Fruit fly (Drosophila melanogaster): Measurements from ENCODE around the gene Kcmf1.

Kcmf1 gene

DNA sequence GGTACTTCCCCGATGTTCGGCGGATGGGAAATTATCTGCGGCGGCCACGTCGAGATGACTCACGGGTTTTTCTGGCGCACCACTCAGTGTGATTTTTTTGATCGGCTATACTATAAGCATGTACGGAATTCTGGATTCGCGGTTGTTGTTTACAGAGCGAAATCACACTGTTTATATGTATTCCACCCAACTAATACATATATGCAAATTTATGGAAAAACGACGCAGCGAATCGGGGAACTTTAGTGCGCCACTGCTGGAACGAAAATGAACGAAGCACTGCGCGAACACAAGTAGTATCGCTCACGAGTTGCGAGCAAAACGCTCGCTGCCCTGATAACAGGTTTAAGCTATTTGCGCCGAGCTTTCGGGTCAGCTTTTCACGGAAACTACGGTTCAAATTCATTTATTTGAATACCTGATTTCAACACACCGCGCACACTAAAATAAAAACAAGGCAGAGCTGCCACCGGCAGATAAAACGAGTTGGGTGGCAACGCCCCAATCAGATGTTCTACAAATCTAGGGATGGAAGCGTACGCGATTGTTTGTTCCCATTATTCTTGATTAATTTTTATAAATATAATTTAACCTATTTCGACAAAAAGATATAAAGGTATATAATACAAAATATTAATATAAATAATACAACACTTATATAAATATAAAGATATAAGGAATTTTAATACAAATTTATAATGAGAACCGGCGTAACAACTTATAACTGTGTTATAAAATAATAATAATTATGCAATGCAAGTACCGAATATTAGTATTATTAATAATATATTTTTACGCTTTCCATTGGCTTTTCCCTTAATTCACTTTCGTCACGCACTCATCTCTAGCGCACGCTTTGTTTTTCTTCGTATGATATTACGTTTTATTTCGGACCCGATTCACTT lies 33.1 kb upstream of the Kcmf1 start, which contains the start of gene Rel (continued):
- TF ChIP-seq unc-4 (GFP tag; IDR thresholded peaks at IDR 0.05; ENCODE audit: partially characterized antibody) (no peak), pros (GFP tag; optimal IDR thresholded peaks at IDR 0.05) (no peak), ase (GFP tag; IDR thresholded peaks at IDR 0.05) (no peak), Blimp-1 (GFP tag; optimal IDR thresholded peaks at IDR 0.05) (peak; percentile 83), CG30020 (tag; optimal IDR thresholded peaks at IDR 0.05) (peak; percentile 69), CG8944 (GFP tag; optimal IDR thresholded peaks at IDR 0.05) (no peak), CG12219 (GFP tag; optimal IDR thresholded peaks at IDR 0.05) (no peak), fd102C (GFP tag; optimal IDR thresholded peaks at IDR 0.05) (no peak), knrl (GFP tag; IDR thresholded peaks at IDR 0.05; ENCODE audit: partially characterized antibody) (no peak), chm (GFP tag; IDR thresholded peaks at IDR 0.05) (no peak), MBD-R2 (GFP tag; IDR thresholded peaks at IDR 0.05) (no peak), CG8478 (optimal IDR thresholded peaks at IDR 0.05) (no peak), CG17385 (GFP tag; optimal IDR thresholded peaks at IDR 0.05) (peak; percentile 57), dan (GFP tag; IDR thresholded peaks at IDR 0.05) (no peak), CG12299 (tag; optimal IDR thresholded peaks at IDR 0.05) (peak; percentile 54), CG3407 (GFP tag; optimal IDR thresholded peaks at IDR 0.05) (no peak), Neu2 (GFP tag; optimal IDR thresholded peaks at IDR 0.05; ENCODE audit: borderline replicate concordance) (no peak), ro (GFP tag; IDR thresholded peaks at IDR 0.05) (no peak), Sox102F (GFP tag; optimal IDR thresholded peaks at IDR 0.05) (peak; percentile 77), Side (GFP tag; optimal IDR thresholded peaks at IDR 0.05) (peak; percentile 45), CG33213 (GFP tag; optimal IDR thresholded peaks at IDR 0.05) (peak; percentile 15), sr (GFP tag; IDR thresholded peaks at IDR 0.05) (no peak), Aef1 (GFP tag; IDR thresholded peaks at IDR 0.05) (no peak), Dfd (GFP tag; optimal IDR thresholded peaks at IDR 0.05) (no peak), Lpt (GFP tag; optimal IDR thresholded peaks at IDR 0.05) (no peak)

DNA sequence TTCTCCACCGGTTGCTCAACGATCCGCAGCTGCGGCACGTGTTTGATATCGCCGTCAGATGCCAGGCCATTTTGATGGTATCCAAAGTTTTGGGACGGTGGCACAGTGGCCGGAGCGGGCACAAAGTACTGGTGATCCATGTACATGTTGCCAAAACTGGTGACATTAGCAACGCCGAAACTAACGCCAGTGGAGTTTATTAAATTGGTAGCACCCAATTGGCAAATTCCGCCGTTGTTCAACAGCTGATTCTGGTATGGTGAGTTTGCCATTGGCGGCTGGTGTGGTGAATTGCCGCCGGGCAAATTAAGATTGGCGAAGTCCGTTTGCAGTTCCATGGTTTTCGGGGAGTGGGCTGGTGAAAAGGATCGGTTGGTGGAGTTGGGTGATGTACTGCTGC lies 32.2 kb upstream of the Kcmf1 start:
- no peak for TF ChIP-seq fd102C (GFP tag; optimal IDR thresholded peaks at IDR 0.05)
- no peak for TF ChIP-seq CG4617 (GFP tag; optimal IDR thresholded peaks at IDR 0.05; ENCODE audit: borderline replicate concordance)
- no peak for TF ChIP-seq CG6254 (GFP tag; optimal IDR thresholded peaks at IDR 0.05)
- TF ChIP-seq MESR4 (GFP tag; optimal IDR thresholded peaks at IDR 0.05) = peak; percentile 11
- no peak for TF ChIP-seq CoRest (tag; optimal IDR thresholded peaks at IDR 0.05)
- peak; percentile 24 for TF ChIP-seq Dp (GFP tag; optimal IDR thresholded peaks at IDR 0.05)
- no peak for TF ChIP-seq CG2129 (GFP tag; IDR thresholded peaks at IDR 0.05; ENCODE audit: partially characterized antibody)
- no peak for TF ChIP-seq CG5245 (GFP tag; optimal IDR thresholded peaks at IDR 0.05)
- TF ChIP-seq h (optimal IDR thresholded peaks at IDR 0.05) = no peak
- no peak for TF ChIP-seq CG15601 (tag; optimal IDR thresholded peaks at IDR 0.05)
- no peak for TF ChIP-seq Xrp1 (GFP tag; IDR thresholded peaks at IDR 0.05)
- no peak for TF ChIP-seq CG15011 (GFP tag; optimal IDR thresholded peaks at IDR 0.05)
- TF ChIP-seq CG10209 (GFP tag; optimal IDR thresholded peaks at IDR 0.05) = no peak
- no peak for TF ChIP-seq CG1024 (GFP tag; IDR thresholded peaks at IDR 0.05)
- no peak for TF ChIP-seq NfI (GFP tag; optimal IDR thresholded peaks at IDR 0.05)
- TF ChIP-seq CG31365 (tag; optimal IDR thresholded peaks at IDR 0.05) = no peak
- TF ChIP-seq dm (GFP tag; optimal IDR thresholded peaks at IDR 0.05) = peak; percentile 12
- peak; percentile 20 for TF ChIP-seq trem (tag; optimal IDR thresholded peaks at IDR 0.05)
- TF ChIP-seq sima (GFP tag; optimal IDR thresholded peaks at IDR 0.05) = no peak
- TF ChIP-seq mirr (GFP tag; optimal IDR thresholded peaks at IDR 0.05) = no peak
- TF ChIP-seq Poxn (GFP tag; IDR thresholded peaks at IDR 0.05) = no peak
- TF ChIP-seq CG13123 (GFP tag; optimal IDR thresholded peaks at IDR 0.05) = no peak
- TF ChIP-seq CG10565 (GFP tag; optimal IDR thresholded peaks at IDR 0.05) = no peak
- TF ChIP-seq crp (GFP tag; optimal IDR thresholded peaks at IDR 0.05) = peak in 1 of 2 experiments; percentile 79
- TF ChIP-seq sob (GFP tag; IDR thresholded peaks at IDR 0.05) = no peak
- no peak for TF ChIP-seq seq (GFP tag; IDR thresholded peaks at IDR 0.05)
- no peak for TF ChIP-seq toy (GFP tag; IDR thresholded peaks at IDR 0.05)
